Fruit fly (Drosophila melanogaster) whole organism, adult: ENCODE results near the gene SrpRalpha.
A peak's percentile ranks its signal among the peaks of the same experiment; 100 is the strongest.

Experiments
- CG11617 ChIP-seq: fragments of 200-800 bp; sonication (Bioruptor generic); optimal IDR thresholded peaks from 2 replicates; lab custom pipeline; 2017; ENCODE audit warnings: mild to moderate bottlenecking, missing biosample characterization, missing genetic modification reagents, missing genetic modification characterization
- CG12768 ChIP-seq: fragments of 200-800 bp; sonication (Bioruptor generic); optimal IDR thresholded peaks from 2 replicates; lab custom pipeline; 2017; ENCODE audit warnings: missing biosample characterization, missing genetic modification characterization, mild to moderate bottlenecking, moderate library complexity, missing genetic modification reagents
- CG14711 ChIP-seq: fragments of 200-800 bp; sonication (Bioruptor generic); optimal IDR thresholded peaks from 2 replicates; lab custom pipeline; 2018; ENCODE audit warnings: missing biosample characterization, mild to moderate bottlenecking, missing genetic modification characterization, moderate library complexity
- CG1620 ChIP-seq: fragments of 200-800 bp; sonication (Bioruptor generic); optimal IDR thresholded peaks from 2 replicates; lab custom pipeline; 2016; ENCODE audit warnings: missing biosample characterization, missing genetic modification characterization
- CG33017 ChIP-seq: fragments of 200-800 bp; sonication (Bioruptor generic); optimal IDR thresholded peaks from 2 replicates; lab custom pipeline; 2018; ENCODE audit warnings: missing biosample characterization, mild to moderate bottlenecking, missing genetic modification characterization, moderate library complexity
- CG5204 ChIP-seq: fragments of 200-800 bp; sonication (Bioruptor generic); optimal IDR thresholded peaks from 2 replicates; lab custom pipeline; 2016; ENCODE audit warnings: missing biosample characterization, missing genetic modification characterization
- CG7045 ChIP-seq: fragments of 200-800 bp; sonication (Bioruptor generic); optimal IDR thresholded peaks from 2 replicates; lab custom pipeline; 2017; ENCODE audit warnings: missing biosample characterization, mild to moderate bottlenecking, missing genetic modification characterization
- CG7101 ChIP-seq: fragments of 200-800 bp; sonication (Bioruptor generic); optimal IDR thresholded peaks from 2 replicates; lab custom pipeline; 2018; ENCODE audit warnings: missing biosample characterization, mild to moderate bottlenecking, missing genetic modification characterization, moderate library complexity
- Clk ChIP-seq: fragments of 200-800 bp; sonication (Bioruptor generic); optimal IDR thresholded peaks from 2 replicates; lab custom pipeline; 2017; ENCODE audit warnings: missing biosample characterization, missing genetic modification characterization
- Crg-1 ChIP-seq: fragments of 200-800 bp; sonication (Bioruptor generic); optimal IDR thresholded peaks from 2 replicates; lab custom pipeline; 2016; ENCODE audit warnings: missing biosample characterization, missing genetic modification characterization
- Hr96 ChIP-seq: fragments of 200-800 bp; sonication (Bioruptor generic); optimal IDR thresholded peaks from 2 replicates; lab custom pipeline; 2016; ENCODE audit warnings: missing biosample characterization, missing genetic modification characterization
- Mnt ChIP-seq: fragments of 200-800 bp; sonication (Bioruptor generic); optimal IDR thresholded peaks from 2 replicates; lab custom pipeline; 2016; ENCODE audit warnings: missing biosample characterization, mild to moderate bottlenecking, missing genetic modification characterization
- bab1 ChIP-seq: fragments of 200-800 bp; sonication (Bioruptor generic); optimal IDR thresholded peaks from 3 replicates; lab custom pipeline; 2019; ENCODE audit warnings: missing biosample characterization, mild to moderate bottlenecking, missing genetic modification characterization, moderate library complexity
- cic ChIP-seq: fragments of 200-800 bp; sonication (Bioruptor generic); optimal IDR thresholded peaks from 2 replicates; lab custom pipeline; 2017; ENCODE audit warnings: missing biosample characterization, mild to moderate bottlenecking, missing genetic modification characterization, moderate library complexity
- cnc ChIP-seq, 2 experiments: fragments of >200 bp; optimal IDR thresholded peaks; 2 replicates each; lab custom pipeline; 2017
- kay ChIP-seq: fragments of 200-800 bp; sonication (Bioruptor generic); peaks from one replicate; lab custom pipeline; 2016; ENCODE audit warnings: missing biosample characterization, missing genetic modification characterization, borderline replicate concordance
- ovo ChIP-seq: fragments of 200-800 bp; sonication (Bioruptor generic); optimal IDR thresholded peaks from 2 replicates; lab custom pipeline; 2016; ENCODE audit warnings: missing biosample characterization, missing genetic modification characterization
- pad ChIP-seq: fragments of 200-800 bp; sonication (Bioruptor generic); optimal IDR thresholded peaks from 3 replicates; lab custom pipeline; 2017; ENCODE audit warnings: missing biosample characterization, missing genetic modification characterization, mild to moderate bottlenecking, moderate library complexity, missing genetic modification reagents
- tj ChIP-seq: fragments of 200-800 bp; sonication (Bioruptor generic); optimal IDR thresholded peaks from 3 replicates; lab custom pipeline; 2017; ENCODE audit warnings: missing biosample characterization, mild to moderate bottlenecking, missing genetic modification characterization, moderate library complexity
- toe ChIP-seq: fragments of 200-800 bp; sonication (Bioruptor generic); optimal IDR thresholded peaks from 2 replicates; lab custom pipeline; 2016; ENCODE audit warnings: missing biosample characterization, missing genetic modification characterization

The SrpRalpha gene

dm6 chrX:11090161-11090560 lies 38.7 kb downstream of the SrpRalpha start, which contains the start of gene CG2076:
Gene CG2076, plus strand, starts transcription at chrX:11090210.
- TF ChIP-seq tj (GFP tag; lab: Kevin White, UChicago) = peak; percentile 16
- TF ChIP-seq pad (GFP tag; lab: Kevin White, UChicago) = no peak
- TF ChIP-seq cic (GFP tag; lab: Kevin White, UChicago) = no peak

dm6 chrX:11088778-11089340 lies 40.0 kb downstream of the SrpRalpha start, which contains the start of gene Vago:
Gene Vago, plus strand, starts transcription at chrX:11089290.
- TF ChIP-seq tj (GFP tag; lab: Kevin White, UChicago) (no peak), CG1620 (GFP tag; lab: Kevin White, UChicago) (no peak), CG33017 (tag; lab: Kevin White, UChicago) (peak; percentile 33), pad (GFP tag; lab: Kevin White, UChicago) (peak; percentile 31), CG11617 (GFP tag; lab: Kevin White, UChicago) (peak; percentile 29), CG12768 (GFP tag; lab: Kevin White, UChicago) (peak; percentile 17), toe (GFP tag; lab: Kevin White, UChicago) (no peak), bab1 (GFP tag; lab: Kevin White, UChicago) (no peak), CG5204 (GFP tag; lab: Kevin White, UChicago) (no peak), ovo (no peak), Crg-1 (GFP tag; lab: Kevin White, UChicago) (no peak), cnc (optimal IDR thresholded peaks at IDR 0.05; lab: Kevin White, UChicago) (no peak), cic (GFP tag; lab: Kevin White, UChicago) (no peak), Mnt (peak; percentile 11), CG14711 (tag; lab: Kevin White, UChicago) (peak; percentile 46), CG7045 (no peak), CG7101 (tag; lab: Kevin White, UChicago) (peak; percentile 70), Hr96 (GFP tag; lab: Kevin White, UChicago) (peak; percentile 41), Clk (GFP tag; lab: Kevin White, UChicago) (no peak), kay (peak; percentile 5)

dm6 chrX:11087384-11087783 lies 41.5 kb downstream of the SrpRalpha start:
- TF ChIP-seq ovo = peak; percentile 11
- peak; percentile 1 for TF ChIP-seq CG7101 (tag; lab: Kevin White, UChicago)
- no peak for TF ChIP-seq CG14711 (tag; lab: Kevin White, UChicago)
- no peak for TF ChIP-seq CG7045
- no peak for TF ChIP-seq Clk (GFP tag; lab: Kevin White, UChicago)
- TF ChIP-seq pad (GFP tag; lab: Kevin White, UChicago) = peak; percentile 12
- TF ChIP-seq Hr96 (GFP tag; lab: Kevin White, UChicago) = peak; percentile 51
- TF ChIP-seq Mnt = peak; percentile 30
- TF ChIP-seq toe (GFP tag; lab: Kevin White, UChicago) = no peak
- no peak for TF ChIP-seq CG1620 (GFP tag; lab: Kevin White, UChicago)
- no peak for TF ChIP-seq cnc (optimal IDR thresholded peaks at IDR 0.05; lab: Kevin White, UChicago)
- peak; percentile 48 for TF ChIP-seq CG11617 (GFP tag; lab: Kevin White, UChicago)
- TF ChIP-seq cic (GFP tag; lab: Kevin White, UChicago) = no peak
- no peak for TF ChIP-seq CG33017 (tag; lab: Kevin White, UChicago)
- TF ChIP-seq bab1 (GFP tag; lab: Kevin White, UChicago) = peak; percentile 55
- peak; percentile 45 for TF ChIP-seq tj (GFP tag; lab: Kevin White, UChicago)
- TF ChIP-seq CG12768 (GFP tag; lab: Kevin White, UChicago) = no peak
- TF ChIP-seq CG5204 (GFP tag; lab: Kevin White, UChicago) = no peak
- no peak for TF ChIP-seq kay
- no peak for TF ChIP-seq Crg-1 (GFP tag; lab: Kevin White, UChicago)

dm6 chrX:11086250-11086649 lies 42.6 kb downstream of the SrpRalpha start, which contains the start of gene sev:
Gene sev, minus strand, starts transcription at chrX:11086299.
- TF ChIP-seq CG33017 (tag; lab: Kevin White, UChicago) (no peak), CG12768 (GFP tag; lab: Kevin White, UChicago) (peak; percentile 32), tj (GFP tag; lab: Kevin White, UChicago) (peak; percentile 25), Mnt (no peak), CG7045 (no peak), ovo (no peak)

dm6 chrX:11083007-11083406 lies 45.9 kb downstream of the SrpRalpha start:
- TF ChIP-seq pad (GFP tag; lab: Kevin White, UChicago) (no peak), tj (GFP tag; lab: Kevin White, UChicago) (peak; percentile 91)

dm6 chrX:11081834-11082233 lies 47.1 kb downstream of the SrpRalpha start:
- peak; percentile 74 for TF ChIP-seq tj (GFP tag; lab: Kevin White, UChicago)
- TF ChIP-seq CG7045 = no peak
- TF ChIP-seq bab1 (GFP tag; lab: Kevin White, UChicago) = peak; percentile 79

dm6 chrX:11081242-11081641 lies 47.6 kb downstream of the SrpRalpha start:
- TF ChIP-seq Clk (GFP tag; lab: Kevin White, UChicago) (peak; percentile 14), CG7045 (peak; percentile 52), CG5204 (GFP tag; lab: Kevin White, UChicago) (peak; percentile 6), tj (GFP tag; lab: Kevin White, UChicago) (no peak), Crg-1 (GFP tag; lab: Kevin White, UChicago) (no peak), pad (GFP tag; lab: Kevin White, UChicago) (peak; percentile 28), bab1 (GFP tag; lab: Kevin White, UChicago) (peak; percentile 28), cnc (optimal IDR thresholded peaks at IDR 0.05; lab: Kevin White, UChicago) (no peak), CG12768 (GFP tag; lab: Kevin White, UChicago) (peak; percentile 53), CG14711 (tag; lab: Kevin White, UChicago) (peak; percentile 50), CG33017 (tag; lab: Kevin White, UChicago) (peak; percentile 61), CG7101 (tag; lab: Kevin White, UChicago) (peak; percentile 56), CG11617 (GFP tag; lab: Kevin White, UChicago) (peak; percentile 9), toe (GFP tag; lab: Kevin White, UChicago) (peak; percentile 35), cic (GFP tag; lab: Kevin White, UChicago) (no peak)
